Worm (Caenorhabditis elegans) whole organism, L4 larva: ENCODE measurements around the gene fipr-9.

Source experiments
- aha-1 ChIP-seq: fragments of 150-350 bp; peaks from one replicate; lab custom pipeline; 2014; ENCODE audit warnings: missing biosample characterization, missing genetic modification characterization
- aly-2 ChIP-seq: sonication (generic microtip); optimal IDR thresholded peaks from 2 replicates; lab custom pipeline; 2018; ENCODE audit warnings: missing biosample characterization, missing genetic modification characterization
- ama-1 ChIP-seq: fragments of 150-350 bp; optimal IDR thresholded peaks from 2 replicates; lab custom pipeline; 2014; ENCODE audit warnings: inconsistent platforms, mixed read lengths
- ceh-20 ChIP-seq: fragments of 200-800 bp; sonication (Bioruptor generic); IDR thresholded peaks from 2 replicates; pipeline ENCODE4 v1.3.6; 2022; ENCODE audit warnings: missing genetic modification reagents, missing genetic modification characterization, missing compliant biosample characterization
- ceh-44 ChIP-seq: fragments of 200-800 bp; sonication (Bioruptor generic); IDR thresholded peaks from 2 replicates; pipeline ENCODE4 v1.3.6; 2022; ENCODE audit warnings: missing genetic modification reagents, missing genetic modification characterization, missing compliant biosample characterization
- dpl-1 ChIP-seq: fragments of 150-350 bp; optimal IDR thresholded peaks from 2 replicates; lab custom pipeline; 2014; ENCODE audit warnings: missing biosample characterization, missing genetic modification reagents, missing genetic modification characterization
- hlh-30 ChIP-seq: sonication (generic microtip); optimal IDR thresholded peaks from 2 replicates; lab custom pipeline; 2017; ENCODE audit warnings: antibody characterized with exemption, mild to moderate bottlenecking, missing genetic modification characterization, missing compliant biosample characterization; ENCODE audit not compliant: insufficient read depth
- lir-3 ChIP-seq: sonication (generic microtip); optimal IDR thresholded peaks from 2 replicates; lab custom pipeline; 2016; ENCODE audit warnings: mild to moderate bottlenecking, missing genetic modification characterization, missing compliant biosample characterization
- madf-5 ChIP-seq, 2 experiments: fragments of 200-800 bp; sonication (Bioruptor generic); IDR thresholded peaks; 2 replicates each; pipeline ENCODE4 v1.3.6; 2022; ENCODE audit warnings: missing compliant biosample characterization in 2 of 2, missing genetic modification characterization in 2 of 2
- nhr-237 ChIP-seq: sonication (generic microtip); optimal IDR thresholded peaks from 2 replicates; lab custom pipeline; 2017; ENCODE audit warnings: missing biosample characterization, missing genetic modification characterization
- nhr-42 ChIP-seq: fragments of 200-800 bp; sonication (Bioruptor generic); IDR thresholded peaks from 2 replicates; pipeline ENCODE4 v1.3.6; 2022; ENCODE audit warnings: missing genetic modification characterization, missing compliant biosample characterization
- nhr-77 ChIP-seq: fragments of 150-350 bp; optimal IDR thresholded peaks from 2 replicates; lab custom pipeline; 2014; ENCODE audit warnings: missing biosample characterization, missing genetic modification characterization
- pqm-1 ChIP-seq: sonication (generic microtip); optimal IDR thresholded peaks from 2 replicates; lab custom pipeline; 2017; ENCODE audit warnings: missing biosample characterization, missing genetic modification characterization
- snpc-4 ChIP-seq: fragments of 150-350 bp; optimal IDR thresholded peaks from 2 replicates; lab custom pipeline; 2014; ENCODE audit warnings: missing biosample characterization, missing genetic modification characterization

DNA sequence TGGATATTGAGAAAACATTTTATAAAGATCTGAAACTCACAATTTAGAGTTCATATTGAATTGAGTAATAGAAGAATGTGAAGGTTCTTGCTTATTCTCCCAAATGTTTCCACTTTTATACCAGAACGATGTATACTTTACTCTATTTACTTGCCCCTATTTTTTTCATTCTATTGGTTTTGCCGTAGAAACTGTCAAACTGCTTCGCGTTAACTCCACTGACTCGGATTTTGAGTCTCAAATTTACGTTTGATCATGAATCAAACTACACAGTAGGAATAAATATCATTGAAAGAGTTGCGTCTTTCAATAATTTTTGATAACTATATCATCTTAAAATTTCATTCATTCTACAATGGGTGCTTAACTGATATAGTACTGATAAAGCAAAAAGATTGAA is 18.4 kb downstream of the fipr-9 start, which contains the start of gene fipr-8:
- TF ChIP-seq dpl-1 (no peak), aha-1 (tag; lab: Kevin White, UChicago) (no peak), ceh-44 (no peak), nhr-42 (no peak), nhr-77 (tag; lab: Kevin White, UChicago) (no peak), aly-2 (tag; lab: Kevin White, UChicago) (no peak), lir-3 (tag; lab: Kevin White, UChicago) (no peak), nhr-237 (tag; lab: Kevin White, UChicago) (no peak), hlh-30 (tag; lab: Kevin White, UChicago) (no peak), madf-5 (GFP tag; IDR thresholded peaks at IDR 0.05; lab: Robert Waterston, UW) (no peak), ama-1 (lab: Kevin White, UChicago) (no peak), ceh-20 (GFP tag; lab: Robert Waterston, UW) (no peak), snpc-4 (tag; lab: Kevin White, UChicago) (no peak), pqm-1 (tag; lab: Kevin White, UChicago) (no peak)
